Fruit fly (Drosophila melanogaster) S2 (cell line): ENCODE measurements around the gene CG32147.

Source experiments
- CG8478 ChIP-seq: fragments of >200 bp; optimal IDR thresholded peaks from 2 replicates; lab custom pipeline; 2018
- CTCF ChIP-seq, 2 experiments: fragments of >200 bp; optimal IDR thresholded peaks; 2 replicates each; lab custom pipeline; 2018

DNA sequence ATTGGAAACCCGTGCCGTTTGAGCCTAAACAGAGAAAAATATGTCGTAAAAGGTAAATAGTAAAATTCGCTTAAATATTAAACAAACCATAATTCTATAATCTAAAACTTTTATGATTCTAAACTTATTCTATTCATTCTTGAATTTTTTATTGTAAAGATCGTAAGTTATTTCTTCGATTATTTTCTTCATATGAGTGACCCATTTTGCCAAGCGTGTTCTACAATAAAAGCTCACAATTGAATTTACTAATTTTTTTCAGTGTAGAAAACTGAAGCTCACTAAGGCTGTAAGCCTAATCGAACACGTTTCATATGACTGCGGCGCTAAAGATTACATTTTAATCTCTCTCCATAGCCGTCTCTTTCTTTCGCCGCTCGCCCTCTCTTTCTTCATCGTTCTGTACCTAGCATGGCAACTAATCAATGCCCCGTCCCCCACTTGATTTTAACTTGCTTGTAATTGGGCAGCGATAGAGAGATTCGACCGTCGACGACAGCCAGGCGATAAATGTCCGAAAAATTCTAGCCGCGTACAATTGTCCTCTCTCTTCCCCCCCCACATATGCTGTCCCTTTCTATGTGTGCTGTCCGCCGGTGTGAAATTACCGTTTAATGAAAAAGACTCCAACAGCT lies 28.0 kb upstream of the CG32147 start:
- TF ChIP-seq CG8478 (lab: Kevin White, UChicago) (no peak), CTCF (optimal IDR thresholded peaks at IDR 0.05; lab: Kevin White, UChicago) (no peak)
